Fruit fly (Drosophila melanogaster) Kc167 (cell line): Measurements from ENCODE around the gene Cdk7.

Source experiments
- psq ChIP-seq: fragments of >200 bp; optimal IDR thresholded peaks from 2 replicates; lab custom pipeline; 2017; ENCODE audit warnings: missing external identifiers
- ttk ChIP-seq: sonication (Bioruptor generic); optimal IDR thresholded peaks from 2 replicates; lab custom pipeline; 2017; ENCODE audit warnings: missing external identifiers

dm6 chrX:5293141-5293540, 15.6 kb downstream of the Cdk7 start:
- no peak for TF ChIP-seq psq
- no peak for TF ChIP-seq ttk
